Fruit fly (Drosophila melanogaster) whole organism, wandering third instar larva: Measurements from ENCODE around the gene Myc.
A peak's percentile ranks its signal among the peaks of the same experiment; 100 is the strongest.

Source experiments
- Abd-B ChIP-seq: fragments of >200 bp; optimal IDR thresholded peaks from 2 replicates; lab custom pipeline; 2017; ENCODE audit warnings: missing biosample characterization, missing genetic modification characterization
- CG32264 ChIP-seq: fragments of 200-800 bp; sonication (Bioruptor generic); optimal IDR thresholded peaks from 2 replicates; lab custom pipeline; 2016; ENCODE audit warnings: missing biosample characterization, missing genetic modification characterization
- CrebA ChIP-seq: fragments of 200-800 bp; sonication (Bioruptor generic); optimal IDR thresholded peaks from 2 replicates; lab custom pipeline; 2016; ENCODE audit warnings: missing biosample characterization, mild to moderate bottlenecking, missing genetic modification characterization, borderline replicate concordance
- GATAd ChIP-seq: sonication (Bioruptor generic); optimal IDR thresholded peaks from 2 replicates; lab custom pipeline; 2016; ENCODE audit warnings: missing biosample characterization, missing genetic modification characterization
- HLH106 ChIP-seq: fragments of 200-800 bp; optimal IDR thresholded peaks from 3 replicates; lab custom pipeline; 2019; ENCODE audit warnings: missing biosample characterization, mild to moderate bottlenecking, missing genetic modification characterization, moderate library complexity
- Hnf4 ChIP-seq: fragments of 200-800 bp; sonication (Bioruptor generic); optimal IDR thresholded peaks from 2 replicates; lab custom pipeline; 2016; ENCODE audit warnings: missing biosample characterization, mild to moderate bottlenecking, missing genetic modification characterization
- Hr78 ChIP-seq: fragments of >200 bp; optimal IDR thresholded peaks from 2 replicates; lab custom pipeline; 2017; ENCODE audit warnings: missing biosample characterization, missing genetic modification characterization
- Hr83 ChIP-seq: fragments of 200-300 bp; sonication (Bioruptor generic); optimal IDR thresholded peaks from 2 replicates; lab custom pipeline; 2016; ENCODE audit warnings: missing biosample characterization, mild to moderate bottlenecking, missing genetic modification characterization, moderate library complexity; ENCODE audit not compliant: poor library complexity, severe bottlenecking
- Jra ChIP-seq: sonication (Bioruptor generic); optimal IDR thresholded peaks from 2 replicates; lab custom pipeline; 2016; ENCODE audit warnings: missing biosample characterization, missing genetic modification characterization
- Mio ChIP-seq: sonication (Bioruptor generic); optimal IDR thresholded peaks from 2 replicates; lab custom pipeline; 2016; ENCODE audit warnings: missing biosample characterization, missing genetic modification characterization
- Myc ChIP-seq: fragments of >200 bp; optimal IDR thresholded peaks from 2 replicates; lab custom pipeline; 2017
- N ChIP-seq: fragments of >200 bp; optimal IDR thresholded peaks from 2 replicates; lab custom pipeline; 2018; ENCODE audit warnings: missing biosample characterization, missing external identifiers, missing genetic modification characterization
- OdsH ChIP-seq: fragments of 200-800 bp; sonication (Bioruptor generic); optimal IDR thresholded peaks from 2 replicates; lab custom pipeline; 2016; ENCODE audit warnings: missing biosample characterization, mild to moderate bottlenecking, missing genetic modification characterization
- Rel ChIP-seq, 2 experiments: fragments of 200-800 bp; sonication (Bioruptor generic) in 1 of 2; optimal IDR thresholded peaks; 2 replicates in 1 of 2; 3 replicates in 1 of 2; lab custom pipeline; 2016 to 2019; ENCODE audit warnings: mild to moderate bottlenecking in 2 of 2, missing biosample characterization in 2 of 2, missing genetic modification characterization in 2 of 2, moderate library complexity in 1 of 2
- Sp1 ChIP-seq: fragments of 200-800 bp; sonication (Bioruptor generic); optimal IDR thresholded peaks from 3 replicates; lab custom pipeline; 2019; ENCODE audit warnings: missing biosample characterization, mild to moderate bottlenecking, missing genetic modification characterization, moderate library complexity
- br ChIP-seq: fragments of 200-800 bp; sonication (Bioruptor generic); optimal IDR thresholded peaks from 2 replicates; lab custom pipeline; 2016; ENCODE audit warnings: missing biosample characterization, missing genetic modification characterization
- brk ChIP-seq: fragments of 200-800 bp; sonication (Bioruptor generic); optimal IDR thresholded peaks from 2 replicates; lab custom pipeline; 2016; ENCODE audit warnings: missing biosample characterization, mild to moderate bottlenecking, missing genetic modification characterization
- dl ChIP-seq, 2 experiments: fragments of 175-275, 200-275 bp in 1 of 2; fragments of 200-275 bp in 1 of 2; sonication (Bioruptor generic); optimal IDR thresholded peaks; lab custom pipeline; 2018; ENCODE audit warnings: mild to moderate bottlenecking in 2 of 2, missing biosample characterization in 2 of 2, missing genetic modification characterization in 2 of 2, moderate library complexity in 2 of 2; ENCODE audit not compliant: partially characterized antibody in 2 of 2, insufficient read depth in 1 of 2
- dmrt93B ChIP-seq: fragments of 200-800 bp; sonication (Bioruptor generic); optimal IDR thresholded peaks from 2 replicates; lab custom pipeline; 2018; ENCODE audit warnings: missing biosample characterization, mild to moderate bottlenecking, missing genetic modification characterization
- dsf ChIP-seq: sonication (Bioruptor generic); optimal IDR thresholded peaks from 2 replicates; lab custom pipeline; 2016; ENCODE audit warnings: missing biosample characterization, missing genetic modification characterization, borderline replicate concordance
- ey ChIP-seq: fragments of 200-800 bp; sonication (Bioruptor generic); optimal IDR thresholded peaks from 2 replicates; lab custom pipeline; 2016; ENCODE audit warnings: missing biosample characterization, missing genetic modification characterization
- foxo ChIP-seq, 2 experiments: fragments of 200-800 bp; sonication (Bioruptor generic); optimal IDR thresholded peaks; 2 replicates in 1 of 2; 3 replicates in 1 of 2; lab custom pipeline; 2016 to 2017; ENCODE audit warnings: missing biosample characterization in 2 of 2, missing genetic modification characterization in 2 of 2
- fru ChIP-seq: fragments of 200-800 bp; sonication (Bioruptor generic); optimal IDR thresholded peaks from 3 replicates; lab custom pipeline; 2016; ENCODE audit warnings: missing biosample characterization, mild to moderate bottlenecking, missing genetic modification characterization
- h ChIP-seq: fragments of 200-800 bp; sonication (Bioruptor generic); optimal IDR thresholded peaks from 3 replicates; lab custom pipeline; 2016; ENCODE audit warnings: missing biosample characterization, mild to moderate bottlenecking, missing genetic modification characterization
- jim ChIP-seq: fragments of 175-275, 200-325 bp; sonication (Bioruptor generic); optimal IDR thresholded peaks from 2 replicates; lab custom pipeline; 2016; ENCODE audit warnings: missing biosample characterization, mild to moderate bottlenecking, missing genetic modification characterization
- pan ChIP-seq: fragments of >200 bp; optimal IDR thresholded peaks from 2 replicates; lab custom pipeline; 2017
- psq ChIP-seq: fragments of 200-800 bp; sonication (Bioruptor generic); optimal IDR thresholded peaks from 3 replicates; lab custom pipeline; 2017; ENCODE audit warnings: missing biosample characterization, mild to moderate bottlenecking, missing genetic modification characterization, moderate library complexity
- rgr ChIP-seq: fragments of 200-800 bp; sonication (Bioruptor generic); optimal IDR thresholded peaks from 3 replicates; lab custom pipeline; 2016; ENCODE audit warnings: missing biosample characterization, mild to moderate bottlenecking, missing genetic modification characterization
- sage ChIP-seq: fragments of 200-800 bp; sonication (Bioruptor generic); optimal IDR thresholded peaks from 2 replicates; lab custom pipeline; 2016; ENCODE audit warnings: missing biosample characterization, mild to moderate bottlenecking, missing genetic modification characterization
- sv ChIP-seq: fragments of 200-800 bp; sonication (Bioruptor generic); optimal IDR thresholded peaks from 3 replicates; lab custom pipeline; 2016; ENCODE audit warnings: missing biosample characterization, missing genetic modification characterization
- woc ChIP-seq: sonication (Bioruptor generic); optimal IDR thresholded peaks from 2 replicates; lab custom pipeline; 2016; ENCODE audit warnings: missing biosample characterization, mild to moderate bottlenecking, missing genetic modification characterization

The Myc gene

DNA sequence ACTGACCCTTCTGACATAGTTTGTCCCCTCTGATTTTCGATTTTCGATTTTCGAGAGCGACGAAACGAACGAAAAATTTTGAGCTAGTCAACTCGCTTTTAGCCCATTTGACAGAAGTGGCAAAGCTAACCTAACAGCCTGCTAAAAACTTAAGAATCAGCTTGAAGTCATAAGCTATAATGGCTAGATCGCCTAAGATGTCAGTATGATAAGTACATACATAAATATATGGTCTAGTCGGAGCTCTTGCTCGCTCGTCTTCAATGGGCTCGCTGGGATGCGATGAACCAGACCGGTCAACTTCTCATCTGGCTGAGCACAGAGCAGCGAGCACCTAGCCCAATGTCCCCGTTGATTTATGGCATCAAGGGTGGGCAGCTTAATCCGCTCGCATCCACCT is 62.7 kb downstream of the Myc start, which contains the start of gene CG14269:
Gene CG14269, minus strand, starts transcription at position 101 of the 400 bp plus-strand sequence.
- TF ChIP-seq jim (GFP tag; lab: Kevin White, UChicago) (no peak), fru (GFP tag; lab: Kevin White, UChicago) (no peak), dsf (GFP tag; lab: Kevin White, UChicago) (no peak), GATAd (GFP tag; lab: Kevin White, UChicago) (no peak), dmrt93B (GFP tag; lab: Kevin White, UChicago) (no peak), psq (GFP tag; lab: Kevin White, UChicago) (no peak), CG32264 (GFP tag; lab: Kevin White, UChicago) (no peak), Sp1 (no peak)

DNA sequence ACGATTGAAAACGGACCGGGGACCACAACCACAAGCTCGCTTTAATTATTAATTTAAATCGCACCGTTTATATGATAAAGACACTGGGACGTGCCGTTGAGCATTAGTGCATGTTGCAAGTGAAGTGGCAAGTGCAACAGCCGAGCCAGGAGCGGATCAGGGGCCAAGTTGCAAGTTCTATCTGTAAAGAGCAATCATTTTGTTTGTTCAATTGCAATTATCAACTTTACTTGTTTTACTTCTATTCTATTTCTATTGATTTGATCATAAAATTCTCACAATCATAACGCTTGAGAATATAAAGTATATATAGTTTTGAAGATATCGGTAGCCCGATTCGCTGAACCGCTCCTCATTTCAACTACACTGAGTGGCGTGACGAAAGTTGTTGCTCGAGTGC is 63.2 kb downstream of the Myc start:
- TF ChIP-seq pan (lab: Kevin White, UChicago): no peak
- TF ChIP-seq Hr78 (GFP tag; lab: Kevin White, UChicago): no peak
- peak; percentile 2 for TF ChIP-seq dmrt93B (GFP tag; lab: Kevin White, UChicago)
- no peak for TF ChIP-seq rgr (GFP tag; lab: Kevin White, UChicago)
- no peak for TF ChIP-seq foxo (GFP tag; optimal IDR thresholded peaks at IDR 0.05; lab: Kevin White, UChicago)
- no peak for TF ChIP-seq brk

DNA sequence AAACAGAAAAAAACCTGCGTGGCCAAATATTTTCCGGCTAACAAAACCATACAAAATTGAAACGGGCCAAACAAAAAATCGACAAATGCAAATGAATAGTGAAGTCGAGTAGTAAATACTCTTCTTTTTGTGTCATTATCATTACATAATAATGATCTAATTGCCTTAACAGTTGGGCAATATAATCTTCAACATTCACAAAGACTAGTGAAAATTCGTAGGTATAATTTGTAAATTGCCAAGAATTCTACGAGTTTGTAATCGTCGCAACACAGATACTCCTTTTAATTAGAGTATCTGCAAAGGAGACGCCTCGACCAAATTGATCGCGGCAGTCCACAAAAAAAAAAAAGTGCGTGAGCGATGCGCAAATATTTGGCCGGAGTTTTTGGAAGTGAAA is 64.5 kb downstream of the Myc start:
- TF ChIP-seq Abd-B (no peak), HLH106 (tag; lab: Kevin White, UChicago) (peak; percentile 74), dmrt93B (GFP tag; lab: Kevin White, UChicago) (peak; percentile 46), woc (GFP tag; lab: Kevin White, UChicago) (peak; percentile 76), fru (GFP tag; lab: Kevin White, UChicago) (peak; percentile 55), GATAd (GFP tag; lab: Kevin White, UChicago) (no peak), Sp1 (peak; percentile 39), psq (GFP tag; lab: Kevin White, UChicago) (no peak), Hnf4 (peak; percentile 38), foxo (GFP tag; optimal IDR thresholded peaks at IDR 0.05; lab: Kevin White, UChicago) (peak in 1 of 2 experiments; percentile 59), br (peak; percentile 20), Rel (GFP tag; optimal IDR thresholded peaks at IDR 0.05; lab: Kevin White, UChicago) (no peak), Rel (tag; optimal IDR thresholded peaks at IDR 0.05; lab: Kevin White, UChicago) (peak; percentile 4), sage (GFP tag; lab: Kevin White, UChicago) (peak; percentile 68), OdsH (GFP tag; lab: Kevin White, UChicago) (peak; percentile 7), h (GFP tag; lab: Kevin White, UChicago) (peak; percentile 76), rgr (GFP tag; lab: Kevin White, UChicago) (peak; percentile 47), pan (lab: Kevin White, UChicago) (no peak), ey (GFP tag; lab: Kevin White, UChicago) (peak; percentile 46), N (GFP tag; lab: Kevin White, UChicago) (no peak), CG32264 (GFP tag; lab: Kevin White, UChicago) (peak; percentile 5), CrebA (GFP tag; lab: Kevin White, UChicago) (peak; percentile 38)

DNA sequence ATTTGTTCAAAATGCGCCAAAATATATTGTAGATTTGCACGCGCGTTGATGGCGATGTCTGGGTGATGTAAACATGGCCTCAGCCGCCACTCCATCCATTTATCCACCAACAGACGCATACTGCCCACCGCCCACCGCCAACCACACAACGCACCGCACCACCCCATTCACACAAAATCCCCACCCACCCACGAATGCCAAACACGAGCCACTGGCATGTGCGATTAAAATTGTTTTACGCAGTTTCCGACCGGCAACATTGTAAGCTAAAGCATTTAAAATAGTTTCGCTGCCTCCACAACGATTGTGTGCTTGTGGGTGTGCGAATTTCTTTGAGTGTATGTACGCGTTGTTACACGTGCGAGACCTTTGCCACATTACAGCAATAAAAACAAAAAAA is 67.5 kb downstream of the Myc start:
- TF ChIP-seq sv (GFP tag; lab: Kevin White, UChicago): no peak
- no peak for TF ChIP-seq CG32264 (GFP tag; lab: Kevin White, UChicago)
- no peak for TF ChIP-seq psq (GFP tag; lab: Kevin White, UChicago)
- no peak for TF ChIP-seq Mio (GFP tag; lab: Kevin White, UChicago)
- no peak for TF ChIP-seq foxo (GFP tag; optimal IDR thresholded peaks at IDR 0.05; lab: Kevin White, UChicago)
- no peak for TF ChIP-seq Myc (lab: Kevin White, UChicago)
- no peak for TF ChIP-seq h (GFP tag; lab: Kevin White, UChicago)
- TF ChIP-seq sage (GFP tag; lab: Kevin White, UChicago): no peak
- no peak for TF ChIP-seq Hnf4
- TF ChIP-seq jim (GFP tag; lab: Kevin White, UChicago): no peak
- TF ChIP-seq dl (GFP tag; optimal IDR thresholded peaks at IDR 0.05; lab: Kevin White, UChicago; ENCODE audit: insufficient read depth in 1 of 2, partially characterized antibody in 2 of 2): no peak
- TF ChIP-seq ey (GFP tag; lab: Kevin White, UChicago): no peak
- TF ChIP-seq OdsH (GFP tag; lab: Kevin White, UChicago): no peak
- no peak for TF ChIP-seq woc (GFP tag; lab: Kevin White, UChicago)
- no peak for TF ChIP-seq br
- no peak for TF ChIP-seq HLH106 (tag; lab: Kevin White, UChicago)
- no peak for TF ChIP-seq Jra
- TF ChIP-seq fru (GFP tag; lab: Kevin White, UChicago): no peak
- TF ChIP-seq Hr83 (GFP tag; lab: Kevin White, UChicago): no peak
- no peak for TF ChIP-seq CrebA (GFP tag; lab: Kevin White, UChicago)
